Worm (Caenorhabditis elegans) whole organism, mixed stage, embryonic: Measurements from ENCODE around the gene C29F7.3.
A peak's percentile ranks its signal among the peaks of the same experiment; 100 is the strongest.
"Not testable (repeated sequence)": the region's sequence is repeated elsewhere in the genome, so short reads cannot be mapped to it uniquely, and the experiment has no call there.

Source experiments
- M03D4.4 ChIP-seq: sonication (generic microtip); optimal IDR thresholded peaks from 2 replicates; lab custom pipeline; 2017; ENCODE audit warnings: mild to moderate bottlenecking, missing genetic modification characterization, missing compliant biosample characterization
- bed-3 ChIP-seq: fragments of 200-800 bp; sonication (Bioruptor generic); optimal IDR thresholded peaks from 3 replicates; lab custom pipeline; 2018; ENCODE audit warnings: mild to moderate bottlenecking, missing genetic modification characterization, moderate library complexity, missing compliant biosample characterization
- blmp-1 ChIP-seq: fragments of 150-350 bp; optimal IDR thresholded peaks from 2 replicates; lab custom pipeline; 2014; ENCODE audit warnings: missing biosample characterization, missing genetic modification characterization
- ceh-39 ChIP-seq: fragments of 150-350 bp; optimal IDR thresholded peaks from 2 replicates; lab custom pipeline; 2014; ENCODE audit warnings: missing biosample characterization, missing genetic modification characterization
- ceh-43 ChIP-seq: fragments of 200-800 bp; sonication (Bioruptor generic); optimal IDR thresholded peaks from 2 replicates; lab custom pipeline; 2018; ENCODE audit warnings: mild to moderate bottlenecking, missing genetic modification characterization, moderate library complexity, missing compliant biosample characterization
- ceh-83 ChIP-seq: fragments of 200-800 bp; sonication (Bioruptor generic); optimal IDR thresholded peaks from 2 replicates; lab custom pipeline; 2018; ENCODE audit warnings: mild to moderate bottlenecking, missing genetic modification characterization, missing compliant biosample characterization
- ces-1 ChIP-seq: fragments of 150-350 bp; optimal IDR thresholded peaks from 2 replicates; lab custom pipeline; 2014; ENCODE audit warnings: missing biosample characterization, missing genetic modification reagents, missing genetic modification characterization
- cnd-1 ChIP-seq: fragments of 200-800 bp; sonication (Bioruptor generic); optimal IDR thresholded peaks from 2 replicates; lab custom pipeline; 2018; ENCODE audit warnings: mild to moderate bottlenecking, missing genetic modification characterization, missing compliant biosample characterization
- drap-1 ChIP-seq: fragments of 200-800 bp; sonication (Bioruptor generic); optimal IDR thresholded peaks from 3 replicates; lab custom pipeline; 2018; ENCODE audit warnings: mild to moderate bottlenecking, missing genetic modification characterization, missing compliant biosample characterization
- elt-3 ChIP-seq: fragments of 150-350 bp; optimal IDR thresholded peaks from 2 replicates; lab custom pipeline; 2014; ENCODE audit warnings: missing biosample characterization, missing genetic modification characterization
- flh-1 ChIP-seq: fragments of 200-800 bp; sonication (Bioruptor generic); optimal IDR thresholded peaks from 2 replicates; lab custom pipeline; 2018; ENCODE audit warnings: mild to moderate bottlenecking, missing genetic modification characterization, moderate library complexity, missing compliant biosample characterization
- hlh-1 ChIP-seq: fragments of 150-350 bp; optimal IDR thresholded peaks from 2 replicates; lab custom pipeline; 2014; ENCODE audit warnings: missing biosample characterization, missing genetic modification reagents, missing genetic modification characterization
- lin-13 ChIP-seq: fragments of 150-350 bp; optimal IDR thresholded peaks from 2 replicates; lab custom pipeline; 2014; ENCODE audit warnings: missing biosample characterization, missing genetic modification characterization
- lin-32 ChIP-seq: fragments of 200-800 bp; sonication (Bioruptor generic); optimal IDR thresholded peaks from 2 replicates; lab custom pipeline; 2018; ENCODE audit warnings: mild to moderate bottlenecking, missing genetic modification characterization, missing compliant biosample characterization
- lsy-2 ChIP-seq: fragments of 150-350 bp; optimal IDR thresholded peaks from 2 replicates; lab custom pipeline; 2014; ENCODE audit warnings: missing biosample characterization, missing genetic modification characterization
- mab-5 ChIP-seq: fragments of 150-350 bp; optimal IDR thresholded peaks from 2 replicates; lab custom pipeline; 2014; ENCODE audit warnings: missing biosample characterization, missing genetic modification characterization
- mep-1 ChIP-seq: fragments of 150-350 bp; optimal IDR thresholded peaks from 2 replicates; lab custom pipeline; 2017; ENCODE audit warnings: missing biosample characterization, missing genetic modification reagents, missing genetic modification characterization, inconsistent platforms
- mls-2 ChIP-seq: sonication (generic microtip); optimal IDR thresholded peaks from 2 replicates; lab custom pipeline; 2016; ENCODE audit warnings: mild to moderate bottlenecking, missing genetic modification characterization, moderate library complexity, missing compliant biosample characterization
- nhr-12 ChIP-seq: fragments of 150-350 bp; optimal IDR thresholded peaks from 2 replicates; lab custom pipeline; 2014; ENCODE audit warnings: missing biosample characterization, missing genetic modification characterization
- nhr-2 ChIP-seq: fragments of 150-350 bp; optimal IDR thresholded peaks from 2 replicates; lab custom pipeline; 2014; ENCODE audit warnings: missing biosample characterization, missing genetic modification characterization
- nhr-237 ChIP-seq: fragments of 150-350 bp; optimal IDR thresholded peaks from 2 replicates; lab custom pipeline; 2014; ENCODE audit warnings: missing biosample characterization, missing genetic modification characterization
- nhr-28 ChIP-seq: fragments of 150-350 bp; optimal IDR thresholded peaks from 2 replicates; lab custom pipeline; 2014; ENCODE audit warnings: missing biosample characterization, missing genetic modification characterization
- nhr-76 ChIP-seq: sonication (generic microtip); optimal IDR thresholded peaks from 2 replicates; lab custom pipeline; 2017; ENCODE audit warnings: missing biosample characterization, missing genetic modification characterization
- sem-2 ChIP-seq: fragments of 200-800 bp; sonication (Bioruptor generic); optimal IDR thresholded peaks from 2 replicates; lab custom pipeline; 2018; ENCODE audit warnings: mild to moderate bottlenecking, missing genetic modification characterization, missing compliant biosample characterization
- snpc-4 ChIP-seq: fragments of 150-350 bp; optimal IDR thresholded peaks from 2 replicates; lab custom pipeline; 2014; ENCODE audit warnings: missing biosample characterization, missing genetic modification characterization
- sptf-1 ChIP-seq: sonication (generic microtip); optimal IDR thresholded peaks from 2 replicates; lab custom pipeline; 2017; ENCODE audit warnings: mild to moderate bottlenecking, missing genetic modification characterization, moderate library complexity, missing compliant biosample characterization
- tbx-8 ChIP-seq: fragments of 200-800 bp; sonication (Bioruptor generic); optimal IDR thresholded peaks from 2 replicates; lab custom pipeline; 2018; ENCODE audit warnings: mild to moderate bottlenecking, missing genetic modification characterization, moderate library complexity, missing compliant biosample characterization
- unc-120 ChIP-seq: sonication (generic microtip); optimal IDR thresholded peaks from 2 replicates; lab custom pipeline; 2017; ENCODE audit warnings: missing genetic modification characterization, missing compliant biosample characterization; ENCODE audit not compliant: poor library complexity, severe bottlenecking
- unc-39 ChIP-seq: fragments of 150-350 bp; optimal IDR thresholded peaks from 2 replicates; lab custom pipeline; 2014; ENCODE audit warnings: missing biosample characterization, missing genetic modification characterization
- zip-8 ChIP-seq: fragments of 150-350 bp; optimal IDR thresholded peaks from 2 replicates; lab custom pipeline; 2014; ENCODE audit warnings: missing biosample characterization, missing genetic modification characterization

The C29F7.3 gene

ce11 chrX:13442446-13442845, 22.7 kb upstream of the C29F7.3 start:
- TF ChIP-seq lin-32 (GFP tag; lab: Kevin White, UChicago) (no peak), M03D4.4 (tag; lab: Kevin White, UChicago) (no peak), flh-1 (GFP tag; lab: Kevin White, UChicago) (no peak), lsy-2 (no peak), drap-1 (peak; percentile 46), nhr-28 (tag; lab: Kevin White, UChicago) (no peak), bed-3 (no peak), mep-1 (tag; lab: Kevin White, UChicago) (peak; percentile 3), sem-2 (GFP tag; lab: Kevin White, UChicago) (no peak), tbx-8 (GFP tag; lab: Kevin White, UChicago) (no peak), mab-5 (tag; lab: Kevin White, UChicago) (no peak), ces-1 (peak; percentile 32), cnd-1 (tag; lab: Kevin White, UChicago) (peak; percentile 15), elt-3 (tag; lab: Kevin White, UChicago) (no peak), nhr-237 (tag; lab: Kevin White, UChicago) (no peak), nhr-12 (tag; lab: Kevin White, UChicago) (no peak), unc-120 (tag; lab: Kevin White, UChicago) (no peak), mls-2 (tag; lab: Kevin White, UChicago) (no peak), ceh-39 (tag; lab: Kevin White, UChicago) (no peak), ceh-83 (GFP tag; lab: Kevin White, UChicago) (peak; percentile 21), unc-39 (no peak), blmp-1 (tag; lab: Kevin White, UChicago) (no peak), lin-13 (no peak), sptf-1 (tag; lab: Kevin White, UChicago) (peak; percentile 23)

DNA sequence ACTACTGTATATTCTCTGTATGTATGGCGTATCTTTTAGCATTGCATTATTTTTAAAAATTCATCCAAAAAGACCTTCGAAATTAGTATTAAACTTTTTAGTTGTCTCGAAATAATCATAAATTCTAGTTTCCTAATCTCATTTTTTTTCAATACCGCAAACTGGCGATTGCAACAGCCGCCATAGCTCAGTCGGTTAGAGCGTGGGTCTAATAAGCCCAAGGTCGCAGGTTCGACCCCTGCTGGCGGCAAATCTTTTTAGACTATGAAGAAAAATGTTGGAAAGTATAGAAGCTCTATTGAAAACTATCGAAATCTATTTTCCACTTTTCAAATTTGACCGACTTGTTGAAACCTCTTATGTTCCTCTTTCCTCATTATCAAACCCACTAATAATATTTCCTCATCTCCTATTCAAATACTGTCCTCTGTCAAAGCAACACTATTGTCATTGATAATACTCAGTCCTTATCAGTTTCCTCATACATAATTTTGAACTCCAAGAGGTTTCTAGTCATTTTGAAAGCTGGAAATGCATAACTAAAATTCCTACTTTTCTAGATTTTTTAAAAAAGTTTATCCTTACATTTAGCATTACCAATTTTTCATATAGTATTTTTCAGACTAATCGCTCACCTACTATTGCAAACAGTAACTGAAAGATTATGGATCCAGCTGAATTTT, 16.2 kb upstream of the C29F7.3 start, which contains the start of gene jmjd-3.3:
TSS of gene jmjd-3.3 (plus strand) at position 633 of the 683 bp plus-strand sequence.
- no peak for TF ChIP-seq zip-8 (tag; lab: Kevin White, UChicago)
- TF ChIP-seq bed-3: no peak
- no peak for TF ChIP-seq sptf-1 (tag; lab: Kevin White, UChicago)
- no peak for TF ChIP-seq blmp-1 (tag; lab: Kevin White, UChicago)
- no peak for TF ChIP-seq sem-2 (GFP tag; lab: Kevin White, UChicago)
- TF ChIP-seq unc-39: no peak
- no peak for TF ChIP-seq unc-120 (tag; lab: Kevin White, UChicago)
- no peak for TF ChIP-seq snpc-4 (tag; lab: Kevin White, UChicago)

ce11 chrX:13435116-13435515, 15.4 kb upstream of the C29F7.3 start:
- TF ChIP-seq ceh-83 (GFP tag; lab: Kevin White, UChicago) (no peak), snpc-4 (tag; lab: Kevin White, UChicago) (no peak), unc-120 (tag; lab: Kevin White, UChicago) (no peak), nhr-12 (tag; lab: Kevin White, UChicago) (no peak), nhr-76 (tag; lab: Kevin White, UChicago) (no peak)
- TF ChIP-seq, all 35 proteins: peak for 0

DNA sequence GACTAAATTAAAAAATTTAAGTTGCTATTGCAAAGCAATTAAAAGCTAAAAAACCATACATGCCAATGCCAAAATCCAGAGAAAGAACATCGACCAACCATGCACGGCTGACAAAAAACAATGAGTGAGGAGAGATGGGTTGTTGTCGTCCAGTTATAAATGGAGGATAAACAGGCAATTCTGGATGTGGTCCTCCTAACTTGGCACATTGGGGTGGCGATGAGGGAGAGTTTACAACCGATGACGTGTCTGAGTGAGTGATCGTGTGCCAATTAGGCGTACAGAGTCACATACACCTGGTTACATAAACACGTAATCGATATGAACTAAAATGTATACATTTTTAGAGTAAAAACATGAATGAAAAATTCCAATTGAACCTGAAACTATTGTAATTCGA, 11.7 kb upstream of the C29F7.3 start, which contains the start of gene C29F7.10:
TSS of gene C29F7.10 (minus strand) at position 101 of the 400 bp plus-strand sequence.
- not testable (repeated sequence) for TF ChIP-seq sem-2 (GFP tag; lab: Kevin White, UChicago); ceh-39 (tag; lab: Kevin White, UChicago); M03D4.4 (tag; lab: Kevin White, UChicago)

DNA sequence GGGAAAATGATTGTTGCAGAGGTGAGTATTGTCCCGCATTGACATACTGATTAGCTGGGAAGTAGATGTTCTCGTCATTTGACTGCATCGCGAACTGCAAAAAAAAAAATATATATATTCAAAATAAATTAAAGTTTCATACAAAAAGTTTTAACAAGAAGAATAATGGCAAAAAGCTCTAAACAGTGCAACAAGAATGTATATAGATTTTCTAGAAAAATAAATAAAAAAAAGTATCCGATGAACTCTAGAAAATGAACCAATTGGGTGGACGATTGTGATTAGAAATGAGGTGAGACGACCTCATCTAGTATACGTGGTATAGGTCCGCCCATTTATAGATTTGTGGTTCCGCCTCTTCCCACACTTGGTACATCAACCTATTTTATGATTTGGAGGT, 9.0 kb upstream of the C29F7.3 start, which contains the start of gene fkh-4:
TSS of gene fkh-4 (minus strand) at position 101 of the 400 bp plus-strand sequence.
- TF ChIP-seq sem-2 (GFP tag; lab: Kevin White, UChicago); ces-1; mls-2 (tag; lab: Kevin White, UChicago): not testable (repeated sequence)
- TF ChIP-seq, all 35 proteins: peak for 0; not testable (repeated sequence) for 35

DNA sequence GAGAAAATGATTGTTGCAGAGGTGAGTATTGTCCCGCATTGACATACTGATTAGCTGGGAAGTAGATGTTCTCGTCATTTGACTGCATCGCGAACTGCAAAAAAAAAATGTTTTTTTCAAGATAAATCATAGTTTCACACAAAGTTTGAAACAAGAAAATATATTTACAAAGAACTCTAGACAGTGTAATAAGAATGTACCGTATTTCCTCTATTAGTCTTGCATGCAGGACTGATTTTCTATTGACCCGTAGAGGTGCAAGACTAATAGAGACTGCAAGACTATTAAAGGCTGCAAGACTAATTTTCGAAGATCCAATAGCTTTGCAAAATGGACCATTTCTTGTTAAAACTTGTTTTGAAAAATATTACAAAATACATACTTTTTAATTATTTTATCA, 3.6 kb upstream of the C29F7.3 start, which contains the start of gene fkh-3:
TSS of gene fkh-3 (minus strand) at position 101 of the 400 bp plus-strand sequence.
- TF ChIP-seq ceh-43 (GFP tag; lab: Kevin White, UChicago): no peak
- TF ChIP-seq flh-1 (GFP tag; lab: Kevin White, UChicago): no peak
- TF ChIP-seq zip-8 (tag; lab: Kevin White, UChicago): no peak
- TF ChIP-seq cnd-1 (tag; lab: Kevin White, UChicago): no peak
- no peak for TF ChIP-seq nhr-76 (tag; lab: Kevin White, UChicago)
- no peak for TF ChIP-seq unc-120 (tag; lab: Kevin White, UChicago)
- no peak for TF ChIP-seq bed-3
- no peak for TF ChIP-seq mls-2 (tag; lab: Kevin White, UChicago)
- TF ChIP-seq hlh-1 (tag; lab: Kevin White, UChicago): no peak
- no peak for TF ChIP-seq sem-2 (GFP tag; lab: Kevin White, UChicago)
- no peak for TF ChIP-seq nhr-2
- no peak for TF ChIP-seq lin-32 (GFP tag; lab: Kevin White, UChicago)
- TF ChIP-seq nhr-12 (tag; lab: Kevin White, UChicago): no peak
- TF ChIP-seq unc-39: no peak
